Worm (Caenorhabditis elegans) whole organism, midembryonic: ENCODE measurements around the gene cut-6.

Experiments used
- T22C8.4 ChIP-seq: fragments of 200-800 bp; sonication (Bioruptor generic); IDR thresholded peaks from 2 replicates; pipeline ENCODE4 v1.3.6; 2022; ENCODE audit warnings: missing genetic modification characterization, missing compliant biosample characterization
- flt-1 ChIP-seq: fragments of 200-800 bp; sonication (Bioruptor generic); IDR thresholded peaks from 2 replicates; pipeline ENCODE4 v1.3.6; 2022; ENCODE audit warnings: missing genetic modification characterization, missing compliant biosample characterization
- klf-2 ChIP-seq: fragments of 200-800 bp; sonication (Bioruptor generic); conservative IDR thresholded peaks from 2 replicates; pipeline ENCODE4 v1.3.6; 2022; ENCODE audit warnings: missing genetic modification reagents, missing genetic modification characterization, missing compliant biosample characterization
- med-1 ChIP-seq: sonication (generic microtip); optimal IDR thresholded peaks from 2 replicates; lab custom pipeline; 2017; ENCODE audit warnings: missing genetic modification characterization, mild to moderate bottlenecking, missing compliant biosample characterization, antibody characterized with exemption, missing genetic modification reagents; ENCODE audit not compliant: insufficient read depth
- tab-1 ChIP-seq: fragments of 200-800 bp; sonication (Bioruptor generic); IDR thresholded peaks from 2 replicates; pipeline ENCODE4 v1.3.6; 2022; ENCODE audit warnings: missing genetic modification characterization, missing compliant biosample characterization
- ztf-23 ChIP-seq: fragments of 200-800 bp; sonication (Bioruptor generic); IDR thresholded peaks from 2 replicates; pipeline ENCODE4 v1.3.6; 2022; ENCODE audit warnings: missing genetic modification reagents, missing genetic modification characterization, missing compliant biosample characterization
- ztf-29 ChIP-seq: fragments of 200-800 bp; sonication (Bioruptor generic); IDR thresholded peaks from 2 replicates; pipeline ENCODE4 v1.3.6; 2022; ENCODE audit warnings: missing genetic modification reagents, missing genetic modification characterization, missing compliant biosample characterization

- TF ChIP-seq flt-1 (GFP tag; lab: Robert Waterston, UW) = no peak
- no peak for TF ChIP-seq klf-2 (GFP tag; lab: Robert Waterston, UW)
- TF ChIP-seq tab-1 = no peak
- no peak for TF ChIP-seq T22C8.4 (GFP tag; lab: Robert Waterston, UW)
- 0 out of 2 replicates have a peak, but pooled peaks have one; percentile 11 for TF ChIP-seq ztf-23 (GFP tag; lab: Robert Waterston, UW)
- no peak for TF ChIP-seq med-1
- no peak for TF ChIP-seq ztf-29 (GFP tag; lab: Robert Waterston, UW)
Observed at ce11 chrIII:10905112-10905511, 6.1 kb upstream of the cut-6 start.
